Fruit fly (Drosophila melanogaster): ENCODE data around the gene Psn.

dm6 chr3L:20444815-20445519 is 12.7 kb downstream of the Psn start:
- TF ChIP-seq Myc (optimal IDR thresholded peaks at IDR 0.05) = no peak
- no peak for TF ChIP-seq h (optimal IDR thresholded peaks at IDR 0.05)
- no peak for TF ChIP-seq insv (optimal IDR thresholded peaks at IDR 0.05)
- no peak for TF ChIP-seq psq (optimal IDR thresholded peaks at IDR 0.05)
- TF ChIP-seq Sin3A (optimal IDR thresholded peaks at IDR 0.05) = no peak
- TF ChIP-seq ttk (optimal IDR thresholded peaks at IDR 0.05) = no peak
